Fruit fly (Drosophila melanogaster) whole organism, pupa: Measurements from ENCODE around the gene cona.
A peak's percentile ranks its signal among the peaks of the same experiment; 100 is the strongest.

Source experiments
- CG10348 ChIP-seq: fragments of 200-800 bp; sonication (Bioruptor generic); IDR thresholded peaks from 2 replicates; pipeline ENCODE4 v1.3.6; 2022; ENCODE audit warnings: missing biosample characterization, missing genetic modification characterization
- CG12605 ChIP-seq: fragments of 200-800 bp; sonication (Bioruptor generic); IDR thresholded peaks from 2 replicates; pipeline ENCODE4 v1.3.6; 2022; ENCODE audit warnings: missing biosample characterization, missing genetic modification characterization
- CG13204 ChIP-seq: fragments of 200-800 bp; sonication (Bioruptor generic); optimal IDR thresholded peaks from 2 replicates; lab custom pipeline; 2018; ENCODE audit warnings: missing biosample characterization, mild to moderate bottlenecking, missing genetic modification characterization, moderate library complexity
- CG14655 ChIP-seq: fragments of 200-800 bp; sonication (Bioruptor generic); optimal IDR thresholded peaks from 3 replicates; lab custom pipeline; 2017; ENCODE audit warnings: mild to moderate bottlenecking, missing biosample characterization, missing genetic modification reagents, missing genetic modification characterization
- CG15710 ChIP-seq: fragments of 200-800 bp; sonication (Bioruptor generic); optimal IDR thresholded peaks from 2 replicates; lab custom pipeline; 2018; ENCODE audit warnings: missing biosample characterization, mild to moderate bottlenecking, missing genetic modification characterization, moderate library complexity
- CG17806 ChIP-seq: fragments of 200-800 bp; sonication (Bioruptor generic); optimal IDR thresholded peaks from 2 replicates; lab custom pipeline; 2018; ENCODE audit warnings: missing biosample characterization, mild to moderate bottlenecking, missing genetic modification characterization, moderate library complexity
- CG32121 ChIP-seq: fragments of 200-800 bp; sonication (Bioruptor generic); IDR thresholded peaks from 2 replicates; pipeline ENCODE4 v1.3.6; 2022; ENCODE audit warnings: missing biosample characterization, missing genetic modification characterization
- CG34367 ChIP-seq: fragments of 200-800 bp; sonication (Bioruptor generic); optimal IDR thresholded peaks from 2 replicates; lab custom pipeline; 2018; ENCODE audit warnings: missing biosample characterization, mild to moderate bottlenecking, missing genetic modification characterization
- CG4496 ChIP-seq: fragments of 200-800 bp; sonication (Bioruptor generic); IDR thresholded peaks from 3 replicates; pipeline ENCODE4 v1.3.6; 2022; ENCODE audit warnings: missing biosample characterization, missing genetic modification characterization
- CG8159 ChIP-seq: fragments of 200-800 bp; sonication (Bioruptor generic); optimal IDR thresholded peaks from 3 replicates; lab custom pipeline; 2018; ENCODE audit warnings: missing biosample characterization, mild to moderate bottlenecking, missing genetic modification characterization, moderate library complexity
- CG8301 ChIP-seq: fragments of 200-800 bp; sonication (Bioruptor generic); optimal IDR thresholded peaks from 2 replicates; lab custom pipeline; 2018; ENCODE audit warnings: missing biosample characterization, mild to moderate bottlenecking, missing genetic modification characterization
- CG9948 ChIP-seq: fragments of 200-800 bp; sonication (Bioruptor generic); optimal IDR thresholded peaks from 2 replicates; lab custom pipeline; 2018; ENCODE audit warnings: missing biosample characterization, mild to moderate bottlenecking, missing genetic modification characterization, moderate library complexity
- D1 ChIP-seq: fragments of 200-800 bp; sonication (Bioruptor generic); optimal IDR thresholded peaks from 2 replicates; lab custom pipeline; 2018; ENCODE audit warnings: missing biosample characterization, mild to moderate bottlenecking, missing genetic modification characterization, moderate library complexity
- EcR ChIP-seq: fragments of 200-800 bp; sonication (Bioruptor generic); optimal IDR thresholded peaks from 3 replicates; lab custom pipeline; 2019; ENCODE audit warnings: missing biosample characterization, missing genetic modification characterization, mild to moderate bottlenecking, moderate library complexity, missing genetic modification reagents
- Ets98B ChIP-seq: fragments of 200-800 bp; sonication (Bioruptor generic); IDR thresholded peaks from 2 replicates; pipeline ENCODE4 v1.3.6; 2022; ENCODE audit warnings: missing biosample characterization, missing genetic modification characterization
- Pif1A ChIP-seq: fragments of 200-800 bp; sonication (Bioruptor generic); optimal IDR thresholded peaks from 3 replicates; lab custom pipeline; 2016; ENCODE audit warnings: missing biosample characterization, missing genetic modification characterization
- Pif1B ChIP-seq: fragments of 200-800 bp; sonication (Bioruptor generic); optimal IDR thresholded peaks from 3 replicates; lab custom pipeline; 2016; ENCODE audit warnings: missing biosample characterization, missing genetic modification characterization
- Snoo ChIP-seq: fragments of 200-800 bp; sonication (Bioruptor generic); optimal IDR thresholded peaks from 3 replicates; lab custom pipeline; 2017; ENCODE audit warnings: missing biosample characterization, mild to moderate bottlenecking, missing genetic modification characterization, inconsistent platforms
- fd96Ca ChIP-seq: fragments of 200-800 bp; sonication (Bioruptor generic); IDR thresholded peaks from 3 replicates; pipeline ENCODE4 v1.3.6; 2022; ENCODE audit warnings: missing biosample characterization, missing genetic modification characterization
- gl ChIP-seq: fragments of 200-800 bp; sonication (Bioruptor generic); optimal IDR thresholded peaks from 2 replicates; lab custom pipeline; 2018; ENCODE audit warnings: missing biosample characterization, mild to moderate bottlenecking, missing genetic modification characterization
- rn ChIP-seq: fragments of 200-800 bp; sonication (Bioruptor generic); IDR thresholded peaks from 2 replicates; pipeline ENCODE4 v1.3.6; 2022; ENCODE audit warnings: missing biosample characterization, missing genetic modification characterization

cona gene

DNA sequence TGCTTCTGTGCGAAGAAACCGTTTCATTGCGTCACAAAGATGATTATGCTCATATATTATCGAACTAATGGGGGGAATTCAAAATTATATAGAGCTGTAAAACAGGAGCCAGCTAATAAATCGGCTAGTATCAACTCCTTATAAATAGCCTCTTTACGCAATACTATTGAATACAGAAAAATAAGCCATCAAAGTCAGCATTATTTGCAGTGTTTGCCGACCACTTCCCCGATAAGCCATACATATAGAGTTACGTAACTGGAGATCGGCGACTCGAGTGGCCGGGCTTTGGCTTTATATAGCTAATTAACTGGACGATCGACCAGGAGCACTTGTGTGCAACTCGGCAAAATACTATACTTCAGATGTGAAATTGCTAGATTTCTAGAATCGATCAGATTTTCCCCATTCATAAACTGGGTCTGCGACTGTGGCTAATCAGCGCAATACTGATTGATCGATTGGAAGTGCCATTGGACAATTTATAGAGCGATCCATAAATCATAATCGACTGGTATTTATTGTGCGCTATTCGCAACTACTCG is 12.3 kb downstream of the cona start:
- TF ChIP-seq Snoo (tag; lab: Kevin White, UChicago) (no peak), CG8159 (tag; lab: Kevin White, UChicago) (no peak), CG12605 (peak; percentile 57), CG4496 (GFP tag; lab: Robert Waterston, UW) (peak; percentile 41; the same call in 2 of the 3 replicates), CG15710 (tag; lab: Kevin White, UChicago) (no peak), fd96Ca (peak; percentile 70; the same call in 2 of the 3 replicates), Ets98B (GFP tag; lab: Robert Waterston, UW) (peak; percentile 55)
- TF ChIP-seq, all 21 proteins: peak for 4

dm6 chr3R:18398460-18398901 is 12.9 kb downstream of the cona start:
- no peak for TF ChIP-seq Ets98B (GFP tag; lab: Robert Waterston, UW)
- peak; percentile 7 for TF ChIP-seq EcR
- no peak for TF ChIP-seq Pif1B
- TF ChIP-seq CG32121 (GFP tag; lab: Robert Waterston, UW) = no peak
- no peak for TF ChIP-seq CG17806
- peak; percentile 6; the same call in 1 of the 3 replicates for TF ChIP-seq fd96Ca
- peak; percentile 15 for TF ChIP-seq CG13204 (GFP tag; lab: Kevin White, UChicago)
- TF ChIP-seq CG10348 (GFP tag; lab: Robert Waterston, UW) = no peak

DNA sequence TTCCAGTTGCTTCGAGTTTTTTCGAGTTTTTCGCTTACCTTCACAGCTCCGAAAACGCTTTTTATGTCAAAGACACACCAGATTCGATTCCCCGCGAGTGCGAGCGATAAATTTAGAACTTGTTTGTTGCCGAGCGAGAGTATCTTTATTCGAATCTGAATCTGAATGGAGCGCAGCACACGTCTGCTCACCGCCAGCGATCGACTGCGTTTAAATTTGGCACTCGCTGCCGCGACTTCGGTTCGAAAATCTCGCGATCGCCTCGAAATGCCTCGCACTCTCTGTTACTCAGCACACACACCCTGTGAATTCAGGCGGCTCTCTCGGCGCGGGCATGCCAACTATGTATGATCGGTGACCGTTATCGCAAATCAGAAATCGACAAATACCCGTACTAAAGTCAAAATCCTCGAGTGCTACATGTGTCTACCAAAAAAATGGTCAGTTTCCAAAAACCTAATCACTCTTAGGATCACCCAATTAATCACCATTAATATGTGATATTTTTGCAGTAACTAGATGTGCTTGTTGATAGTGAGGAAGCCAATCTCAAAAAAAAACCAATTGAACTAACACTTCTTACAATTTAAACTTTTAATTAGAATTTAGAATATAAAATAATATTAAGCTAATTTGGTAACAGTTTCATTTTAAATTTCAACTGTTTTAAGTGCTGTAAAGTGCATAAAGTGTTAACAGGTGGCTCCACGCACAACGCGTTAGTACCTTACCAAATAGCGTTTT is 13.5 kb downstream of the cona start, which contains the start of gene Vha100-2:
TSS of gene Vha100-2 (minus strand) at position 216 of the 744 bp plus-strand sequence.
- TF ChIP-seq Pif1A (GFP tag; lab: Kevin White, UChicago) = no peak
- TF ChIP-seq CG4496 (GFP tag; lab: Robert Waterston, UW) = peak; percentile 70; the same call in 2 of the 3 replicates
- peak; percentile 73 for TF ChIP-seq Ets98B (GFP tag; lab: Robert Waterston, UW)
- TF ChIP-seq CG12605 = peak; percentile 51; the same call in 1 of the 2 replicates
- no peak for TF ChIP-seq CG8301 (tag; lab: Kevin White, UChicago)
- TF ChIP-seq CG8159 (tag; lab: Kevin White, UChicago) = peak; percentile 5
- TF ChIP-seq CG32121 (GFP tag; lab: Robert Waterston, UW) = peak; percentile 49
- peak; percentile 29; the same call in 1 of the 3 replicates for TF ChIP-seq fd96Ca
- peak; percentile 38 for TF ChIP-seq CG14655 (GFP tag; lab: Kevin White, UChicago)

- TF ChIP-seq CG4496 (GFP tag; lab: Robert Waterston, UW) = 0 out of 3 replicates have a peak, but pooled peaks have one; percentile 21
- no peak for TF ChIP-seq EcR
- TF ChIP-seq Ets98B (GFP tag; lab: Robert Waterston, UW) = no peak
Measured at dm6 chr3R:18399698-18400020, 14.0 kb downstream of the cona start.

DNA sequence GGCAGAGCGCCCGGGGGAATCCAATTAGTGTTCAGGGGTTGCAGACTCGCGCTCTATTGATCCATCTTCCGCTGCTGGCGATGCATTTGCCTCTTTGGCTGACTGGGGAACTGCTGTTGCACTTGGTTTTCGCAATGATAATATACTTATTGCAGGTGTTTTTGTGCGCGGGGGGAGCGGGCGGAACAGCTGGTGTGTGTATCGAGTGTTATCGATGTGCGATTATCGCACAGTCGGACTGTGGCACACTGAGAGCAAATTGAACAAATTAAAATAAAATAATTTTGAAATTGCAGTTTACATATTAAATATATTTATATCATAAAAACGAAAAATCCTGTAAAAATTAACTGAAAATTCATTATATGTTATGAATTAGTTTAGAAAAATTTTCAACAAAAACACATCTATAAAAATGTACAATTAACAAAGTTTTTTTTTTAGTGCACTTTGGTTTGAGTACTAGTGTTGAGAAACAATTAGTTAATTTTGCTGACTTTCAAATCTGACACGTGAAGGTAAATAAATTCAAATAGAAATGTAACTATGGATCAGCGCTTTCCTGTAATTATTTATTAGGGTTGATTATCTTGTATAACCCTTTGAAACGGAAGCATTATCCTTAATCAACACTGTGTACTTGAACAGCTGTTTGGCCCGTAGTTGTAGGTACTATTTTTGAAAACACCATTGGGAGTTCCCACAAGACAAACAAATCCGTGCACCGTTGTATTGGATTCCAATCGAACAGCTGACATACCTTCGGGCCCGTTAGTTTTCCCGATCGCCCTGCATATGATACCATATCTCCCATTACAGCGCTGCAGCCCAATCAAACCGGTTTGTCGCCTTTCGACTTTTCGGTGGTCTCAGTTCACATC is 17.2 kb downstream of the cona start, which contains the start of the genes Wdr37 and koko:
TSS of gene Wdr37 (minus strand) at position 168 of the 881 bp plus-strand sequence.
TSS of gene koko (plus strand) at position 478 of the 881 bp plus-strand sequence.
- peak; percentile 94 for TF ChIP-seq CG14655 (GFP tag; lab: Kevin White, UChicago)
- TF ChIP-seq EcR = peak; percentile 18
- TF ChIP-seq Snoo (tag; lab: Kevin White, UChicago) = peak; percentile 94
- TF ChIP-seq CG10348 (GFP tag; lab: Robert Waterston, UW) = peak; percentile 85
- TF ChIP-seq Pif1A (GFP tag; lab: Kevin White, UChicago) = peak; percentile 84
- TF ChIP-seq gl (tag; lab: Kevin White, UChicago) = peak; percentile 62
- peak; percentile 98 for TF ChIP-seq CG15710 (tag; lab: Kevin White, UChicago)
- no peak for TF ChIP-seq D1
- peak; percentile 94 for TF ChIP-seq CG4496 (GFP tag; lab: Robert Waterston, UW)
- TF ChIP-seq fd96Ca = peak; percentile 92
- TF ChIP-seq CG32121 (GFP tag; lab: Robert Waterston, UW) = peak; percentile 98
- peak; percentile 96 for TF ChIP-seq CG9948 (tag; lab: Kevin White, UChicago)
- peak; percentile 92 for TF ChIP-seq CG8301 (tag; lab: Kevin White, UChicago)
- TF ChIP-seq CG12605 = peak; percentile 98
- peak; percentile 94 for TF ChIP-seq Ets98B (GFP tag; lab: Robert Waterston, UW)
- peak; percentile 97 for TF ChIP-seq CG17806
- peak; percentile 91 for TF ChIP-seq Pif1B
- no peak for TF ChIP-seq CG13204 (GFP tag; lab: Kevin White, UChicago)
- TF ChIP-seq CG8159 (tag; lab: Kevin White, UChicago) = peak; percentile 98
- TF ChIP-seq CG34367 (tag; lab: Kevin White, UChicago) = peak; percentile 92
- peak; percentile 95 for TF ChIP-seq rn (GFP tag; lab: Robert Waterston, UW)

DNA sequence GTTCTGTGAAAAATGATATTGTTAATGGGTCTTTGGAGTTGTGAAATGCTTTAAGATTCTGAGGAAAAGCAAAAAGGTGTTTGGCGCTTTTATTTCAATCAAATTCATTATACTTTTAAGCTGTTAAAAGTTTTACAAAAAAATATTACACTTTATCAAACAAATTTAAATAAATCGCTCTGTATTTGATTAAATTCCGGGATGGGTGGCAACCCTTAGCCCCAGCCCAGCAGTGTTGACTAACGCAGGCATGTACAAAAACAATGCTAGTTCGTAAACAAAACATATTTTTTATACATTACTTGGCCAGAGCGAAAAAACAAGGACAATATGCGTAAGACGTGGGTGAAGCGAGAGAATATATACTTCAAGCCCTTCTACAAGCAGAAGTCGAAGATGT is 19.1 kb downstream of the cona start, which contains the start of gene CG7685:
TSS of gene CG7685 (plus strand) at position 228 of the 400 bp plus-strand sequence.
- TF ChIP-seq CG8301 (tag; lab: Kevin White, UChicago) (peak; percentile 28), CG10348 (GFP tag; lab: Robert Waterston, UW) (no peak), Snoo (tag; lab: Kevin White, UChicago) (peak; percentile 63), CG34367 (tag; lab: Kevin White, UChicago) (peak; percentile 17), CG15710 (tag; lab: Kevin White, UChicago) (peak; percentile 62), CG9948 (tag; lab: Kevin White, UChicago) (peak; percentile 7), CG8159 (tag; lab: Kevin White, UChicago) (peak; percentile 52), D1 (no peak), fd96Ca (peak; percentile 40; the same call in 1 of the 3 replicates), CG32121 (GFP tag; lab: Robert Waterston, UW) (peak; percentile 66; the same call in 1 of the 2 replicates), CG14655 (GFP tag; lab: Kevin White, UChicago) (no peak), CG17806 (peak; percentile 54), gl (tag; lab: Kevin White, UChicago) (peak; percentile 2), CG13204 (GFP tag; lab: Kevin White, UChicago) (no peak), Pif1B (peak; percentile 63), EcR (no peak), Ets98B (GFP tag; lab: Robert Waterston, UW) (peak; percentile 58; the same call in 1 of the 2 replicates), CG4496 (GFP tag; lab: Robert Waterston, UW) (peak; percentile 68)
